Worm (Caenorhabditis elegans) whole organism, young adult: ENCODE results near the gene med-2.
A peak's percentile ranks its signal among the peaks of the same experiment; 100 is the strongest.

Experiments
- B0336.3 ChIP-seq: fragments of 200-800 bp; sonication (Bioruptor generic); IDR thresholded peaks from 2 replicates; pipeline ENCODE4 v1.3.6; 2022; ENCODE audit warnings: missing genetic modification characterization, missing compliant biosample characterization
- C06A6.2 ChIP-seq: fragments of 200-800 bp; sonication (Bioruptor generic); conservative IDR thresholded peaks from 2 replicates; pipeline ENCODE4 v1.3.6; 2022; ENCODE audit warnings: missing genetic modification characterization, missing compliant biosample characterization
- C17E4.6 ChIP-seq: fragments of 200-800 bp; sonication (Bioruptor generic); IDR thresholded peaks from 2 replicates; pipeline ENCODE4 v1.3.6; 2022; ENCODE audit warnings: missing genetic modification reagents, missing genetic modification characterization, missing compliant biosample characterization
- D2030.7 ChIP-seq: fragments of 200-800 bp; sonication (Bioruptor generic); IDR thresholded peaks from 2 replicates; pipeline ENCODE4 v1.3.6; 2022; ENCODE audit warnings: missing genetic modification reagents, missing genetic modification characterization, missing compliant biosample characterization
- F10E7.11 ChIP-seq: sonication (generic microtip); optimal IDR thresholded peaks from 2 replicates; lab custom pipeline; 2017; ENCODE audit warnings: mild to moderate bottlenecking, missing genetic modification characterization, moderate library complexity, missing compliant biosample characterization
- F33H1.4 ChIP-seq: fragments of 200-800 bp; sonication (Bioruptor generic); IDR thresholded peaks from 2 replicates; pipeline ENCODE4 v1.3.6; 2022; ENCODE audit warnings: missing genetic modification reagents, missing genetic modification characterization, missing compliant biosample characterization
- F57A8.1 ChIP-seq: fragments of 200-800 bp; sonication (Bioruptor generic); optimal IDR thresholded peaks from 2 replicates; lab custom pipeline; 2018; ENCODE audit warnings: mild to moderate bottlenecking, missing genetic modification characterization, moderate library complexity, missing compliant biosample characterization
- Y53F4B.3 ChIP-seq: fragments of 200-800 bp; sonication (Bioruptor generic); IDR thresholded peaks from 2 replicates; pipeline ENCODE4 v1.3.6; 2022; ENCODE audit warnings: missing genetic modification reagents, missing genetic modification characterization, missing compliant biosample characterization
- Y67H2A.10 ChIP-seq: fragments of 200-800 bp; sonication (Bioruptor generic); conservative IDR thresholded peaks from 2 replicates; pipeline ENCODE4 v1.3.6; 2022; ENCODE audit warnings: missing genetic modification reagents, missing genetic modification characterization, missing compliant biosample characterization
- ZK185.1 ChIP-seq: sonication (generic microtip); optimal IDR thresholded peaks from 2 replicates; lab custom pipeline; 2016; ENCODE audit warnings: mild to moderate bottlenecking, missing genetic modification characterization, missing compliant biosample characterization; ENCODE audit not compliant: poor library complexity, severe bottlenecking
- aptf-2 ChIP-seq: fragments of 200-800 bp; sonication (Bioruptor generic); conservative IDR thresholded peaks from 2 replicates; pipeline ENCODE4 v1.3.6; 2022; ENCODE audit warnings: missing genetic modification reagents, missing genetic modification characterization, missing compliant biosample characterization
- athp-1 ChIP-seq: sonication (generic microtip); optimal IDR thresholded peaks from 2 replicates; lab custom pipeline; 2017; ENCODE audit warnings: mild to moderate bottlenecking, missing genetic modification characterization, missing compliant biosample characterization
- attf-5 ChIP-seq: fragments of 200-800 bp; sonication (Bioruptor generic); optimal IDR thresholded peaks from 2 replicates; lab custom pipeline; 2018; ENCODE audit warnings: mild to moderate bottlenecking, missing genetic modification characterization, missing compliant biosample characterization
- bed-2 ChIP-seq: fragments of 200-800 bp; sonication (Bioruptor generic); IDR thresholded peaks from 2 replicates; pipeline ENCODE4 v1.3.6; 2022; ENCODE audit warnings: missing genetic modification reagents, missing genetic modification characterization, missing compliant biosample characterization
- ccch-3 ChIP-seq: fragments of 200-800 bp; sonication (Bioruptor generic); optimal IDR thresholded peaks from 2 replicates; lab custom pipeline; 2018; ENCODE audit warnings: mild to moderate bottlenecking, missing genetic modification characterization, missing compliant biosample characterization
- cebp-1 ChIP-seq, 2 experiments: fragments of 200-800 bp in 1 of 2; sonication (Bioruptor generic) in 1 of 2; sonication (generic microtip) in 1 of 2; IDR thresholded peaks in 1 of 2; optimal IDR thresholded peaks in 1 of 2; 2 replicates each; pipeline versions ENCODE4 v1.3.6 to Lab custom; 2017 to 2022; ENCODE audit warnings: missing compliant biosample characterization in 2 of 2, missing genetic modification characterization in 2 of 2, mild to moderate bottlenecking in 1 of 2, missing genetic modification reagents in 1 of 2, moderate library complexity in 1 of 2
- cebp-2 ChIP-seq: fragments of 200-800 bp; sonication (Bioruptor generic); IDR thresholded peaks from 2 replicates; pipeline ENCODE4 v1.3.6; 2022; ENCODE audit warnings: missing genetic modification characterization, missing compliant biosample characterization
- chd-7 ChIP-seq: sonication (generic microtip); optimal IDR thresholded peaks from 2 replicates; lab custom pipeline; 2016; ENCODE audit warnings: mild to moderate bottlenecking, missing genetic modification characterization, moderate library complexity, missing compliant biosample characterization
- die-1 ChIP-seq: sonication (generic microtip); optimal IDR thresholded peaks from 2 replicates; lab custom pipeline; 2016; ENCODE audit warnings: missing genotype, mild to moderate bottlenecking, missing genetic modification characterization, missing compliant biosample characterization
- dox-1 ChIP-seq: fragments of 200-800 bp; sonication (Bioruptor generic); IDR thresholded peaks from 2 replicates; pipeline ENCODE4 v1.3.6; 2022; ENCODE audit warnings: missing genetic modification reagents, missing genetic modification characterization, missing compliant biosample characterization
- dpl-1 ChIP-seq: fragments of 150-350 bp; optimal IDR thresholded peaks from 2 replicates; lab custom pipeline; 2014; ENCODE audit warnings: missing biosample characterization, missing genetic modification reagents, missing genetic modification characterization
- efl-1 ChIP-seq: fragments of 150-350 bp; optimal IDR thresholded peaks from 2 replicates; lab custom pipeline; 2014; ENCODE audit warnings: missing biosample characterization, missing genetic modification reagents, missing genetic modification characterization
- ets-4 ChIP-seq: fragments of 200-800 bp; sonication (Bioruptor generic); optimal IDR thresholded peaks from 2 replicates; lab custom pipeline; 2018; ENCODE audit warnings: mild to moderate bottlenecking, missing genetic modification characterization, missing compliant biosample characterization
- fkh-3 ChIP-seq: sonication (generic microtip); optimal IDR thresholded peaks from 2 replicates; lab custom pipeline; 2016; ENCODE audit warnings: mild to moderate bottlenecking, missing genetic modification characterization, missing compliant biosample characterization
- hlh-26 ChIP-seq: fragments of 200-800 bp; sonication (Bioruptor generic); conservative IDR thresholded peaks from 2 replicates; pipeline ENCODE4 v1.3.6; 2022; ENCODE audit warnings: missing genetic modification reagents, missing genetic modification characterization, missing compliant biosample characterization
- hrde-1 ChIP-seq: sonication (generic microtip); optimal IDR thresholded peaks from 2 replicates; lab custom pipeline; 2016; ENCODE audit warnings: missing genetic modification characterization, mild to moderate bottlenecking, missing compliant biosample characterization, moderate library complexity, missing genotype, missing genetic modification reagents, borderline replicate concordance
- lin-26 ChIP-seq: fragments of 200-800 bp; sonication (Bioruptor generic); IDR thresholded peaks from 2 replicates; pipeline ENCODE4 v1.3.6; 2022; ENCODE audit warnings: missing genetic modification reagents, missing genetic modification characterization, missing compliant biosample characterization
- madf-3 ChIP-seq: fragments of 200-800 bp; sonication (Bioruptor generic); IDR thresholded peaks from 2 replicates; pipeline ENCODE4 v1.3.6; 2022; ENCODE audit warnings: missing genetic modification reagents, missing genetic modification characterization, missing compliant biosample characterization
- madf-8 ChIP-seq: fragments of 200-800 bp; sonication (Bioruptor generic); conservative IDR thresholded peaks from 2 replicates; pipeline ENCODE4 v1.3.6; 2022; ENCODE audit warnings: missing genetic modification reagents, missing genetic modification characterization, missing compliant biosample characterization
- mcd-1 ChIP-seq: fragments of 200-800 bp; sonication (Bioruptor generic); IDR thresholded peaks from 2 replicates; pipeline ENCODE4 v1.3.6; 2022; ENCODE audit warnings: missing genetic modification reagents, missing genetic modification characterization, missing compliant biosample characterization
- mes-4 ChIP-seq: sonication (generic microtip); optimal IDR thresholded peaks from 2 replicates; lab custom pipeline; 2016; ENCODE audit warnings: missing genotype, missing genetic modification characterization, missing compliant biosample characterization
- nfya-2 ChIP-seq: fragments of 200-800 bp; sonication (Bioruptor generic); IDR thresholded peaks from 2 replicates; pipeline ENCODE4 v1.3.6; 2022; ENCODE audit warnings: missing genetic modification reagents, missing genetic modification characterization, missing compliant biosample characterization
- nhr-179 ChIP-seq: sonication (generic microtip); optimal IDR thresholded peaks from 2 replicates; lab custom pipeline; 2016; ENCODE audit warnings: mild to moderate bottlenecking, missing genetic modification characterization, missing compliant biosample characterization
- pbrm-1 ChIP-seq: fragments of 200-800 bp; sonication (Bioruptor generic); IDR thresholded peaks from 2 replicates; pipeline ENCODE4 v1.3.6; 2022; ENCODE audit warnings: missing genetic modification reagents, missing genetic modification characterization, missing compliant biosample characterization
- pha-4 ChIP-seq: fragments of 150-350 bp; sonication (generic microtip); optimal IDR thresholded peaks from 2 replicates; lab custom pipeline; 2014; ENCODE audit warnings: missing biosample characterization, missing genetic modification reagents, missing genetic modification characterization
- rpc-1 ChIP-seq, 2 experiments: fragments of 150-350 bp in 1 of 2; sonication (generic microtip) in 1 of 2; optimal IDR thresholded peaks; 2 replicates each; lab custom pipeline; 2014 to 2018; ENCODE audit warnings: missing biosample characterization in 1 of 2, missing genetic modification characterization in 1 of 2, missing genetic modification reagents in 1 of 2, missing genotype in 1 of 2
- snpc-1.3 ChIP-seq: sonication (generic microtip); optimal IDR thresholded peaks from 2 replicates; lab custom pipeline; 2017; ENCODE audit warnings: missing genetic modification characterization, mild to moderate bottlenecking, missing compliant biosample characterization, antibody characterized with exemption, moderate library complexity, missing genotype, missing genetic modification reagents; ENCODE audit not compliant: insufficient read depth
- tbp1 ChIP-seq: fragments of 200-800 bp; sonication (Bioruptor generic); optimal IDR thresholded peaks from 2 replicates; lab custom pipeline; 2018; ENCODE audit warnings: mild to moderate bottlenecking, missing genetic modification characterization, missing compliant biosample characterization
- zfh-2 ChIP-seq: fragments of 200-800 bp; sonication (Bioruptor generic); conservative IDR thresholded peaks from 2 replicates; pipeline ENCODE4 v1.3.6; 2022; ENCODE audit warnings: missing genetic modification reagents, missing genetic modification characterization, missing compliant biosample characterization
- ztf-18 ChIP-seq: sonication (generic microtip); optimal IDR thresholded peaks from 2 replicates; lab custom pipeline; 2016; ENCODE audit warnings: missing genotype, mild to moderate bottlenecking, missing genetic modification characterization, missing compliant biosample characterization
- ztf-25 ChIP-seq: fragments of 200-800 bp; sonication (Bioruptor generic); IDR thresholded peaks from 2 replicates; pipeline ENCODE4 v1.3.6; 2022; ENCODE audit warnings: missing genetic modification reagents, missing genetic modification characterization, missing compliant biosample characterization
- ztf-6 ChIP-seq: fragments of 200-800 bp; sonication (Bioruptor generic); IDR thresholded peaks from 2 replicates; pipeline ENCODE4 v1.3.6; 2022; ENCODE audit warnings: missing genetic modification reagents, missing genetic modification characterization, missing compliant biosample characterization

med-2 gene

DNA sequence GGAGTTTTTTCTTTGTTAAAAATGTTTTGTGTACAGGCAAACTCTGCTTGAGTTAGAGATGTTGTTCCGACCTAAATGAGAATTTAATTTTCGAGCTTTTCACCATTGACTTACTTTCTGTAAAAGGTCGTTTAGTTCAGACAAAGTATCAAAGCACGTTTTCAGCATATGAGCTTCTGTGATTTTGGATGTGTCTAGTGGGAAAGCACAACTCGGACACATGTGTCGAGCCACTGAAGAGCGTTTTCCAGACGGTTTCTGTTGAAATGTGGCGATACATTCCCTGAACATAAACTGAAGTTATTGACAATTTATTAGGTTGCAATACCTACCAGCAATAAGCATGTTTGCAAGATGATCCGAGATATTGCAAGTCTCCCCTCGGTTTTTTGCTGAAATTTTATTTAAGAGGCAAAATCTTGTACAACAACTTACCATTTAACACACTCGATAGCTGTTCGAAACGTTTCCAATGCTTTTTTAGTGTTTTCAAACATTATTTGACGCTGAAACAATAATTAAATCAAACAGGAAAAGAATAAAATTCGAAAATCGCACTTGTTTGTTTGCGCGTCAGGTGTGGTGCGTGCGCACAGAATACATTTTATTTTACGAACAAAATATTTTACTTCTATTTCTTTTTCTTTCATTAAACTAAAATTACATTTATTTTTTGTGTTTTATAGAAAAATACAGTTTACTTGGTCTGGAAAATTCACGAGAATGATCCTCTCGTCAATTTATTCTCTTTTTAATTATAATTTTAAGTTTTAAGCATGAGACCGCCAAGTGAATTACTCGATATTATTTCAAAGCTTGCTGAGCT, 4.9 kb downstream of the med-2 start, which contains the start of the genes brd-1 and K04C2.2:
TSS of gene brd-1 (minus strand) at position 506 of the 826 bp plus-strand sequence.
TSS of gene K04C2.2 (plus strand) at position 776 of the 826 bp plus-strand sequence.
- no peak for TF ChIP-seq die-1
- 0 out of 2 replicates have a peak, but pooled peaks have one; percentile 27 for TF ChIP-seq lin-26 (GFP tag; lab: Robert Waterston, UW)
- TF ChIP-seq dpl-1 (GFP tag; lab: Kevin White, UChicago), result peak; percentile 23
- TF ChIP-seq cebp-1 (GFP tag; IDR thresholded peaks at IDR 0.05; lab: Robert Waterston, UW), result no peak
- no peak for TF ChIP-seq cebp-1 (tag; optimal IDR thresholded peaks at IDR 0.05; lab: Kevin White, UChicago)
- TF ChIP-seq rpc-1 (optimal IDR thresholded peaks at IDR 0.05; lab: Kevin White, UChicago), result no peak
- no peak for TF ChIP-seq rpc-1 (tag; optimal IDR thresholded peaks at IDR 0.05; lab: Kevin White, UChicago)
- TF ChIP-seq F57A8.1 (GFP tag; lab: Kevin White, UChicago), result no peak

ce11 chrIII:6891560-6891959, 7.3 kb downstream of the med-2 start, which contains the start of gene K04C2.5:
K04C2.5 (minus strand) TSS chrIII:6891660.
- TF ChIP-seq C17E4.6 (no peak), pbrm-1 (GFP tag; lab: Robert Waterston, UW) (no peak), madf-3 (no peak), D2030.7 (no peak), madf-8 (no peak), mcd-1 (GFP tag; lab: Robert Waterston, UW) (no peak), F10E7.11 (no peak), nfya-2 (GFP tag; lab: Robert Waterston, UW) (no peak), Y53F4B.3 (GFP tag; lab: Robert Waterston, UW) (no peak)
- TF ChIP-seq, all 124 proteins: peak for 0

ce11 chrIII:6895166-6895565, 10.9 kb downstream of the med-2 start:
- TF ChIP-seq B0336.3 (GFP tag; lab: Robert Waterston, UW), result peak; percentile 75
- no peak for TF ChIP-seq hlh-26 (GFP tag; lab: Robert Waterston, UW)
- TF ChIP-seq mes-4 (tag; lab: Kevin White, UChicago), result no peak
- peak; percentile 47; the same call in 1 of the 2 replicates for TF ChIP-seq dox-1 (GFP tag; lab: Robert Waterston, UW)
- TF ChIP-seq C06A6.2, result 0 out of 2 replicates have a peak, but pooled peaks have one; percentile 36
- TF ChIP-seq fkh-3 (tag; lab: Kevin White, UChicago), result no peak
- TF ChIP-seq nhr-179 (tag; lab: Kevin White, UChicago), result no peak
- TF ChIP-seq ztf-18 (tag; lab: Kevin White, UChicago), result no peak
- TF ChIP-seq ztf-6 (GFP tag; lab: Robert Waterston, UW), result no peak
- no peak for TF ChIP-seq zfh-2 (GFP tag; lab: Robert Waterston, UW)
- TF ChIP-seq cebp-2 (GFP tag; lab: Robert Waterston, UW), result no peak
- no peak for TF ChIP-seq F33H1.4 (GFP tag; lab: Robert Waterston, UW)
- peak; percentile 20 for TF ChIP-seq pha-4
- TF ChIP-seq ccch-3, result no peak
- TF ChIP-seq ztf-25 (GFP tag; lab: Robert Waterston, UW), result no peak
- TF ChIP-seq attf-5 (GFP tag; lab: Kevin White, UChicago), result peak; percentile 42
- TF ChIP-seq ets-4 (GFP tag; lab: Kevin White, UChicago), result peak; percentile 49
- no peak for TF ChIP-seq athp-1 (tag; lab: Kevin White, UChicago)
- TF ChIP-seq F57A8.1 (GFP tag; lab: Kevin White, UChicago), result no peak
- TF ChIP-seq snpc-1.3, result no peak
- no peak for TF ChIP-seq bed-2 (GFP tag; lab: Robert Waterston, UW)
- no peak for TF ChIP-seq Y67H2A.10 (GFP tag; lab: Robert Waterston, UW)
- TF ChIP-seq dpl-1 (GFP tag; lab: Kevin White, UChicago), result no peak
- TF ChIP-seq hrde-1 (tag; lab: Kevin White, UChicago), result no peak
- no peak for TF ChIP-seq cebp-1 (GFP tag; IDR thresholded peaks at IDR 0.05; lab: Robert Waterston, UW)
- TF ChIP-seq cebp-1 (tag; optimal IDR thresholded peaks at IDR 0.05; lab: Kevin White, UChicago), result peak; percentile 74
- TF ChIP-seq ZK185.1, result no peak
- TF ChIP-seq efl-1, result no peak
- no peak for TF ChIP-seq Y53F4B.3 (GFP tag; lab: Robert Waterston, UW)
- TF ChIP-seq D2030.7, result no peak
- TF ChIP-seq tbp1 (GFP tag; lab: Kevin White, UChicago), result peak; percentile 54
- peak; percentile 52 for TF ChIP-seq chd-7
- TF ChIP-seq aptf-2 (GFP tag; lab: Robert Waterston, UW), result no peak
